Fruit fly (Drosophila melanogaster) whole organism, embryonic: Measurements from ENCODE around the gene CG2818.
A peak's percentile ranks its signal among the peaks of the same experiment; 100 is the strongest.

Experiments used
- B-H2 ChIP-seq: fragments of 200-800 bp; sonication (Bioruptor generic); optimal IDR thresholded peaks from 2 replicates; lab custom pipeline; 2018; ENCODE audit warnings: missing biosample characterization, mild to moderate bottlenecking, missing genetic modification characterization
- CG10654 ChIP-seq: fragments of 200-800 bp; sonication (Bioruptor generic); optimal IDR thresholded peaks from 2 replicates; lab custom pipeline; 2016; ENCODE audit warnings: missing biosample characterization, missing genetic modification characterization
- CG11695 ChIP-seq: fragments of 200-800 bp; sonication (Bioruptor generic); IDR thresholded peaks from 3 replicates; pipeline ENCODE4 v1.3.6; 2022; ENCODE audit warnings: missing biosample characterization, missing genetic modification characterization
- CG14014 ChIP-seq: fragments of 200-800 bp; sonication (Bioruptor generic); IDR thresholded peaks from 2 replicates; pipeline ENCODE4 v1.3.6; 2022; ENCODE audit warnings: missing biosample characterization, missing genetic modification characterization
- CG14710 ChIP-seq: fragments of 200-800 bp; sonication (Bioruptor generic); optimal IDR thresholded peaks from 3 replicates; lab custom pipeline; 2019; ENCODE audit warnings: missing biosample characterization, mild to moderate bottlenecking, missing genetic modification characterization, moderate library complexity
- CG1603 ChIP-seq: fragments of 200-800 bp; sonication (Bioruptor generic); optimal IDR thresholded peaks from 2 replicates; lab custom pipeline; 2019; ENCODE audit warnings: missing biosample characterization, mild to moderate bottlenecking, missing genetic modification characterization, moderate library complexity
- CG1647 ChIP-seq: fragments of 200-800 bp; sonication (Bioruptor generic); optimal IDR thresholded peaks from 3 replicates; lab custom pipeline; 2016; ENCODE audit warnings: missing biosample characterization, missing genetic modification characterization
- CG18599 ChIP-seq: fragments of 200-800 bp; sonication (Bioruptor generic); optimal IDR thresholded peaks from 3 replicates; lab custom pipeline; 2017; ENCODE audit warnings: missing biosample characterization, missing genetic modification characterization, mild to moderate bottlenecking, moderate library complexity, missing genetic modification reagents
- CG18764 ChIP-seq: fragments of 200-800 bp; sonication (Bioruptor generic); optimal IDR thresholded peaks from 3 replicates; lab custom pipeline; 2016; ENCODE audit warnings: missing biosample characterization, missing genetic modification characterization
- CG2116 ChIP-seq: fragments of 200-800 bp; sonication (Bioruptor generic); optimal IDR thresholded peaks from 3 replicates; lab custom pipeline; 2018; ENCODE audit warnings: missing biosample characterization, mild to moderate bottlenecking, missing genetic modification characterization
- CG2712 ChIP-seq: fragments of 200-800 bp; optimal IDR thresholded peaks from 3 replicates; lab custom pipeline; 2019; ENCODE audit warnings: missing biosample characterization, mild to moderate bottlenecking, missing genetic modification characterization, moderate library complexity
- CG2889 ChIP-seq: fragments of 200-800 bp; sonication (Bioruptor generic); IDR thresholded peaks from 3 replicates; pipeline ENCODE4 v1.3.6; 2022; ENCODE audit warnings: missing biosample characterization, missing genetic modification characterization
- CG31224 ChIP-seq: fragments of 200-800 bp; sonication (Bioruptor generic); IDR thresholded peaks from 2 replicates; pipeline ENCODE4 v1.3.6; 2022; ENCODE audit warnings: missing biosample characterization, missing genetic modification characterization
- CG33213 ChIP-seq: fragments of 200-800 bp; sonication (Bioruptor generic); optimal IDR thresholded peaks from 3 replicates; lab custom pipeline; 2016; ENCODE audit warnings: missing biosample characterization, missing genetic modification characterization
- CG34376 ChIP-seq: fragments of 200-800 bp; sonication (Bioruptor generic); optimal IDR thresholded peaks from 2 replicates; lab custom pipeline; 2018; ENCODE audit warnings: missing biosample characterization, mild to moderate bottlenecking, missing genetic modification characterization
- CG6175 ChIP-seq: fragments of 200-800 bp; sonication (Bioruptor generic); IDR thresholded peaks from 3 replicates; pipeline ENCODE4 v1.3.6; 2022; ENCODE audit warnings: missing biosample characterization, missing genetic modification characterization
- CG6272 ChIP-seq: fragments of 200-800 bp; sonication (Bioruptor generic); IDR thresholded peaks from 2 replicates; pipeline ENCODE4 v1.3.6; 2022; ENCODE audit warnings: missing biosample characterization, missing genetic modification characterization
- CG6854 ChIP-seq: fragments of 200-800 bp; sonication (Bioruptor generic); optimal IDR thresholded peaks from 3 replicates; lab custom pipeline; 2017; ENCODE audit warnings: missing biosample characterization, mild to moderate bottlenecking, missing genetic modification characterization
- CG7963 ChIP-seq: fragments of 200-800 bp; sonication (Bioruptor generic); IDR thresholded peaks from 3 replicates; pipeline ENCODE4 v1.3.6; 2022; ENCODE audit warnings: missing biosample characterization, missing genetic modification characterization; ENCODE audit not compliant: partially characterized antibody
- CG8388 ChIP-seq: fragments of 200-800 bp; sonication (Bioruptor generic); optimal IDR thresholded peaks from 2 replicates; lab custom pipeline; 2019; ENCODE audit warnings: missing biosample characterization, mild to moderate bottlenecking, missing genetic modification characterization, moderate library complexity
- CG9215 ChIP-seq: fragments of 200-800 bp; sonication (Bioruptor generic); IDR thresholded peaks from 2 replicates; pipeline ENCODE4 v1.3.6; 2022; ENCODE audit warnings: missing biosample characterization, missing genetic modification characterization
- CG9727 ChIP-seq: fragments of 200-800 bp; sonication (Bioruptor generic); optimal IDR thresholded peaks from 3 replicates; lab custom pipeline; 2017; ENCODE audit warnings: missing biosample characterization, mild to moderate bottlenecking, missing genetic modification characterization
- CkIIα-i1 ChIP-seq: fragments of 200-800 bp; sonication (Bioruptor generic); IDR thresholded peaks from 2 replicates; pipeline ENCODE4 v1.3.6; 2022; ENCODE audit warnings: missing biosample characterization, missing genetic modification characterization
- D19B ChIP-seq: fragments of 200-800 bp; sonication (Bioruptor generic); optimal IDR thresholded peaks from 2 replicates; lab custom pipeline; 2017; ENCODE audit warnings: missing biosample characterization, mild to moderate bottlenecking, missing genetic modification characterization
- Dad ChIP-seq: fragments of 200-800 bp; sonication (Bioruptor generic); optimal IDR thresholded peaks from 3 replicates; lab custom pipeline; 2016; ENCODE audit warnings: missing biosample characterization, missing genetic modification characterization
- Dfd ChIP-seq, 2 experiments: fragments of >200 bp; optimal IDR thresholded peaks; 2 replicates each; lab custom pipeline; 2017; ENCODE audit warnings: missing biosample characterization in 2 of 2, missing genetic modification characterization in 2 of 2
- Dip2 ChIP-seq: fragments of 200-800 bp; sonication (Bioruptor generic); IDR thresholded peaks from 2 replicates; pipeline ENCODE4 v1.3.6; 2022; ENCODE audit warnings: missing biosample characterization, missing genetic modification characterization
- ERR ChIP-seq: fragments of 200-800 bp; sonication (Bioruptor generic); optimal IDR thresholded peaks from 2 replicates; lab custom pipeline; 2016; ENCODE audit warnings: missing biosample characterization, missing genetic modification characterization
- GATAe ChIP-seq: fragments of 200-800 bp; sonication (Bioruptor generic); conservative IDR thresholded peaks from 2 replicates; pipeline ENCODE4 v1.3.6; 2022; ENCODE audit warnings: missing biosample characterization, missing genetic modification characterization
- Jarid2 ChIP-seq: fragments of 200-800 bp; sonication (Bioruptor generic); optimal IDR thresholded peaks from 3 replicates; lab custom pipeline; 2017; ENCODE audit warnings: mild to moderate bottlenecking, missing biosample characterization, missing genetic modification reagents, missing genetic modification characterization
- Taf1 ChIP-seq: fragments of 200-800 bp; sonication (Bioruptor generic); IDR thresholded peaks from 2 replicates; pipeline ENCODE4 v1.3.6; 2022; ENCODE audit warnings: missing biosample characterization, missing genetic modification characterization
- Tbp ChIP-seq: fragments of >200 bp; optimal IDR thresholded peaks from 2 replicates; lab custom pipeline; 2018; ENCODE audit warnings: missing biosample characterization, missing genetic modification characterization
- Xbp1 ChIP-seq: fragments of 200-800 bp; sonication (Bioruptor generic); optimal IDR thresholded peaks from 3 replicates; lab custom pipeline; 2016; ENCODE audit warnings: missing biosample characterization, mild to moderate bottlenecking, missing genetic modification characterization
- ash1 ChIP-seq: fragments of 200-800 bp; sonication (Bioruptor generic); optimal IDR thresholded peaks from 2 replicates; lab custom pipeline; 2018; ENCODE audit warnings: missing biosample characterization, mild to moderate bottlenecking, missing genetic modification characterization
- chinmo ChIP-seq: fragments of 200-800 bp; sonication (Bioruptor generic); IDR thresholded peaks from 4 replicates; pipeline ENCODE4 v1.3.6; 2022; ENCODE audit warnings: missing biosample characterization, missing genetic modification characterization; ENCODE audit not compliant: partially characterized antibody
- dm ChIP-seq: fragments of 200-800 bp; sonication (Bioruptor generic); optimal IDR thresholded peaks from 3 replicates; lab custom pipeline; 2016; ENCODE audit warnings: missing biosample characterization, missing genetic modification characterization
- fd102C ChIP-seq: fragments of 200-800 bp; sonication (Bioruptor generic); optimal IDR thresholded peaks from 2 replicates; lab custom pipeline; 2018; ENCODE audit warnings: missing biosample characterization, mild to moderate bottlenecking, missing genetic modification characterization, moderate library complexity
- gcm2 ChIP-seq: fragments of 200-800 bp; sonication (Bioruptor generic); optimal IDR thresholded peaks from 2 replicates; lab custom pipeline; 2016; ENCODE audit warnings: missing biosample characterization, missing genetic modification characterization
- grn ChIP-seq: fragments of 200-800 bp; sonication (Bioruptor generic); optimal IDR thresholded peaks from 3 replicates; lab custom pipeline; 2017; ENCODE audit warnings: missing biosample characterization, missing genetic modification characterization
- gt ChIP-seq: fragments of 200-800 bp; sonication (Bioruptor generic); IDR thresholded peaks from 2 replicates; pipeline ENCODE4 v1.3.6; 2022; ENCODE audit warnings: missing biosample characterization, missing genetic modification characterization
- her ChIP-seq: fragments of 200-800 bp; sonication (Bioruptor generic); optimal IDR thresholded peaks from 2 replicates; lab custom pipeline; 2016; ENCODE audit warnings: missing biosample characterization, missing genetic modification characterization
- jumu ChIP-seq: fragments of 200-800 bp; sonication (Bioruptor generic); optimal IDR thresholded peaks from 3 replicates; lab custom pipeline; 2016; ENCODE audit warnings: missing biosample characterization, missing genetic modification characterization
- lmd ChIP-seq: fragments of 200-800 bp; sonication (Bioruptor generic); IDR thresholded peaks from 2 replicates; pipeline ENCODE4 v1.3.6; 2022; ENCODE audit warnings: missing biosample characterization, missing genetic modification characterization
- rib ChIP-seq: fragments of 200-800 bp; sonication (Bioruptor generic); IDR thresholded peaks from 2 replicates; pipeline ENCODE4 v1.3.6; 2022; ENCODE audit warnings: missing biosample characterization, missing genetic modification characterization
- shn ChIP-seq: fragments of 200-800 bp; sonication (Bioruptor generic); optimal IDR thresholded peaks from 3 replicates; lab custom pipeline; 2016; ENCODE audit warnings: missing biosample characterization, missing genetic modification characterization
- trem ChIP-seq: fragments of 200-800 bp; optimal IDR thresholded peaks from 3 replicates; lab custom pipeline; 2019; ENCODE audit warnings: missing biosample characterization, mild to moderate bottlenecking, missing genetic modification characterization, moderate library complexity
- ttk ChIP-seq: fragments of 200-800 bp; sonication (Bioruptor generic); IDR thresholded peaks from 2 replicates; pipeline ENCODE4 v2.1.2; 2022; ENCODE audit warnings: missing biosample characterization, missing genetic modification characterization
- tup ChIP-seq: fragments of 200-800 bp; sonication (Bioruptor generic); optimal IDR thresholded peaks from 2 replicates; lab custom pipeline; 2016; ENCODE audit warnings: missing biosample characterization, mild to moderate bottlenecking, missing genetic modification characterization, moderate library complexity
- vnd ChIP-seq: fragments of 200-800 bp; sonication (Bioruptor generic); IDR thresholded peaks from 3 replicates; pipeline ENCODE4 v1.3.6; 2022; ENCODE audit warnings: missing biosample characterization, missing genetic modification characterization; ENCODE audit not compliant: partially characterized antibody
- vvl ChIP-seq: fragments of 200-800 bp; sonication (Bioruptor generic); IDR thresholded peaks from 2 replicates; pipeline ENCODE4 v1.3.6; 2022; ENCODE audit warnings: missing biosample characterization, missing genetic modification characterization
- zfh1 ChIP-seq: fragments of 200-800 bp; sonication (Bioruptor generic); IDR thresholded peaks from 3 replicates; pipeline ENCODE4 v1.3.6; 2022; ENCODE audit warnings: missing biosample characterization, missing genetic modification characterization
- zfh2 ChIP-seq: fragments of 200-800 bp; sonication (Bioruptor generic); optimal IDR thresholded peaks from 2 replicates; lab custom pipeline; 2016; ENCODE audit warnings: missing biosample characterization, missing genetic modification characterization

The CG2818 gene

dm6 chr2L:3703260-3703659 lies 9.9 kb upstream of the CG2818 start, which contains the start of gene CG2816 (continued):
- no peak for TF ChIP-seq fd102C (GFP tag; lab: Kevin White, UChicago)
- no peak for TF ChIP-seq tup (GFP tag; lab: Kevin White, UChicago)
- TF ChIP-seq vvl: peak; percentile 87; the same call in 1 of the 2 replicates
- peak; percentile 84 for TF ChIP-seq her (GFP tag; lab: Kevin White, UChicago)
- TF ChIP-seq CG18599 (GFP tag; lab: Kevin White, UChicago): peak; percentile 61
- TF ChIP-seq CG34376 (GFP tag; lab: Kevin White, UChicago): peak; percentile 13
- TF ChIP-seq CkIIα-i1: no peak
- no peak for TF ChIP-seq grn (GFP tag; lab: Kevin White, UChicago)
- no peak for TF ChIP-seq B-H2 (GFP tag; lab: Kevin White, UChicago)
- no peak for TF ChIP-seq CG6854 (GFP tag; lab: Kevin White, UChicago)
- peak; percentile 2 for TF ChIP-seq Dad (GFP tag; lab: Kevin White, UChicago)
- no peak for TF ChIP-seq CG9727 (GFP tag; lab: Kevin White, UChicago)
- TF ChIP-seq CG9215 (GFP tag; lab: Robert Waterston, UW): no peak
- no peak for TF ChIP-seq CG18764 (GFP tag; lab: Kevin White, UChicago)
- peak; percentile 67 for TF ChIP-seq shn (GFP tag; lab: Kevin White, UChicago)
- peak; percentile 73 for TF ChIP-seq Taf1 (GFP tag; lab: Robert Waterston, UW)
- peak; percentile 32 for TF ChIP-seq CG10654 (GFP tag; lab: Kevin White, UChicago)
- no peak for TF ChIP-seq Jarid2 (GFP tag; lab: Kevin White, UChicago)
- TF ChIP-seq gt (GFP tag; lab: Robert Waterston, UW): no peak
- no peak for TF ChIP-seq CG6175
- TF ChIP-seq lmd (GFP tag; lab: Robert Waterston, UW): peak; percentile 92
- TF ChIP-seq CG14710 (tag; lab: Kevin White, UChicago): no peak
- TF ChIP-seq CG1647 (GFP tag; lab: Kevin White, UChicago): no peak
- TF ChIP-seq D19B (GFP tag; lab: Kevin White, UChicago): peak; percentile 27
- no peak for TF ChIP-seq GATAe (GFP tag; lab: Robert Waterston, UW)
- TF ChIP-seq ERR: no peak
- no peak for TF ChIP-seq CG31224 (GFP tag; lab: Robert Waterston, UW)
- TF ChIP-seq chinmo (GFP tag; lab: Robert Waterston, UW): 0 out of 4 replicates have a peak, but pooled peaks have one; percentile 40
- TF ChIP-seq CG8388 (GFP tag; lab: Kevin White, UChicago): no peak
- TF ChIP-seq dm: no peak
- TF ChIP-seq ash1: no peak
- peak; percentile 54 for TF ChIP-seq jumu (GFP tag; lab: Kevin White, UChicago)
- no peak for TF ChIP-seq Dfd (GFP tag; optimal IDR thresholded peaks at IDR 0.05; lab: Kevin White, UChicago)
- TF ChIP-seq trem: no peak
- TF ChIP-seq CG1603 (tag; lab: Kevin White, UChicago): peak; percentile 51
- peak; percentile 94 for TF ChIP-seq rib
- TF ChIP-seq zfh1 (GFP tag; lab: Robert Waterston, UW): peak; percentile 65; the same call in 2 of the 3 replicates
- TF ChIP-seq zfh2 (GFP tag; lab: Kevin White, UChicago): peak; percentile 93
- TF ChIP-seq CG33213: no peak
- peak; percentile 92 for TF ChIP-seq CG14014 (GFP tag; lab: Robert Waterston, UW)
- no peak for TF ChIP-seq gcm2 (GFP tag; lab: Kevin White, UChicago)
- TF ChIP-seq Xbp1: peak; percentile 27
- TF ChIP-seq vnd (GFP tag; lab: Robert Waterston, UW): no peak
- TF ChIP-seq ttk: peak; percentile 51
- TF ChIP-seq CG2712: no peak
- no peak for TF ChIP-seq Tbp (GFP tag; lab: Kevin White, UChicago)
- TF ChIP-seq CG2116 (GFP tag; lab: Kevin White, UChicago): no peak
- TF ChIP-seq Dip2 (GFP tag; lab: Robert Waterston, UW): no peak
- no peak for TF ChIP-seq CG7963
- no peak for TF ChIP-seq CG6272 (GFP tag; lab: Robert Waterston, UW)
- peak; percentile 55; the same call in 2 of the 3 replicates for TF ChIP-seq CG11695 (GFP tag; lab: Robert Waterston, UW)
- TF ChIP-seq CG2889 (GFP tag; lab: Robert Waterston, UW): peak; percentile 76; the same call in 2 of the 3 replicates
